Fruit fly (Drosophila melanogaster): ENCODE measurements around the gene Lgr4.

The Lgr4 gene

DNA sequence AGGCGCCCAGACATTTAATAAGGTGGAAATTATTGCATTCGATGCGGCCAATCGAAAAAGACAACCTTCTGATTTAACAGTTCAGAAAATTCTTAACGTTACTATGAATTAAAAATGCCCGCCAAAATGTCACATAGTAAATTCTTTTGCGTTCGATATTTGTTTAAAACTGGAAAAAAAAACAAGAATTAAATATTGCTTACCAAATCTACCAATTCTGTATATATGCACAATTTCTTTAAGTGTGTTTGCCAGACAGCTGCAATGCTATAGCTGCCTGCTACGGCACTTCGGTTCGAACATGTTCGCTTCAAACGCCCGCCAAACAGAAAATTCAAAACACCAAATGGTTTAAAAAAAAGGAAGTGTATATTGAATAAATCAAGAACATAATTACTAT, 25.1 kb upstream of the Lgr4 start (continued):
- TF ChIP-seq HHEX (GFP tag; optimal IDR thresholded peaks at IDR 0.05) = peak; percentile 48
- TF ChIP-seq chm (GFP tag; IDR thresholded peaks at IDR 0.05) = peak; percentile 77
- peak; percentile 67 for TF ChIP-seq shn (GFP tag; optimal IDR thresholded peaks at IDR 0.05)
- TF ChIP-seq crp (GFP tag; optimal IDR thresholded peaks at IDR 0.05) = peak in 1 of 2 experiments; percentile 18
- TF ChIP-seq h (optimal IDR thresholded peaks at IDR 0.05) = no peak
- peak; percentile 37; the same call in 1 of the 2 replicates for TF ChIP-seq CG32772 (GFP tag; IDR thresholded peaks at IDR 0.05)
- TF ChIP-seq ranshi (GFP tag; IDR thresholded peaks at IDR 0.05) = peak; percentile 58
- TF ChIP-seq Rfx (GFP tag; IDR thresholded peaks at IDR 0.05) = peak; percentile 81
- no peak for TF ChIP-seq ac (GFP tag; optimal IDR thresholded peaks at IDR 0.05)
- peak; percentile 27 for TF ChIP-seq D19B (GFP tag; optimal IDR thresholded peaks at IDR 0.05)
- TF ChIP-seq Lhr (GFP tag; optimal IDR thresholded peaks at IDR 0.05) = peak; percentile 23
- TF ChIP-seq CG17186 (GFP tag; optimal IDR thresholded peaks at IDR 0.05) = no peak
- peak; percentile 87 for TF ChIP-seq Ets65A (GFP tag)
- peak; percentile 62 for TF ChIP-seq CG12155 (GFP tag; optimal IDR thresholded peaks at IDR 0.05)
- peak; percentile 65 for TF ChIP-seq HLH54F (GFP tag; optimal IDR thresholded peaks at IDR 0.05)
- peak; percentile 67 to 73 for TF ChIP-seq dpn (GFP tag; optimal IDR thresholded peaks at IDR 0.05)
- TF ChIP-seq Eip74EF (GFP tag; optimal IDR thresholded peaks at IDR 0.05) = peak in 1 of 2 experiments; percentile 3
- TF ChIP-seq NFAT (GFP tag; IDR thresholded peaks at IDR 0.05) = no peak
- no peak; the same call in 1 of the 2 replicates for TF ChIP-seq CG6272 (GFP tag; IDR thresholded peaks at IDR 0.05)
- TF ChIP-seq pan (optimal IDR thresholded peaks at IDR 0.05) = no peak
- TF ChIP-seq pan (GFP tag; optimal IDR thresholded peaks at IDR 0.05 in 1 of 2, IDR thresholded peaks at IDR 0.05 in 1 of 2) = peak in 1 of 2 experiments; percentile 70
- TF ChIP-seq lmd (GFP tag; IDR thresholded peaks at IDR 0.05) = peak; percentile 59
- no peak for TF ChIP-seq twi (tag; optimal IDR thresholded peaks at IDR 0.05)
- no peak for TF ChIP-seq CG12104 (GFP tag; optimal IDR thresholded peaks at IDR 0.05)
- TF ChIP-seq CG4282 (GFP tag; optimal IDR thresholded peaks at IDR 0.05) = peak; percentile 17
- TF ChIP-seq CG2712 (tag; optimal IDR thresholded peaks at IDR 0.05) = peak; percentile 68
- TF ChIP-seq CG7786 (GFP tag; optimal IDR thresholded peaks at IDR 0.05) = peak; percentile 49
- peak; percentile 45; the same call in 1 of the 2 replicates for TF ChIP-seq CG11247 (GFP tag; IDR thresholded peaks at IDR 0.05)
- peak; percentile 66 for TF ChIP-seq CG2678 (tag; optimal IDR thresholded peaks at IDR 0.05)
- 0 out of 2 replicates have a peak, but pooled peaks have one; percentile 51 for TF ChIP-seq CG11696 (GFP tag; IDR thresholded peaks at IDR 0.05)
- peak; percentile 27 for TF ChIP-seq ewg (GFP tag; optimal IDR thresholded peaks at IDR 0.05)
- TF ChIP-seq CG10462 (GFP tag; optimal IDR thresholded peaks at IDR 0.05) = peak; percentile 49
- TF ChIP-seq gro (GFP tag; optimal IDR thresholded peaks at IDR 0.05) = peak; percentile 74
- TF ChIP-seq Jarid2 (GFP tag; optimal IDR thresholded peaks at IDR 0.05) = peak; percentile 19
- TF ChIP-seq CG11085 (GFP tag; IDR thresholded peaks at IDR 0.05) = peak; percentile 14; the same call in 1 of the 2 replicates
- no peak for TF ChIP-seq hkb (optimal IDR thresholded peaks at IDR 0.05)
- TF ChIP-seq hkb (GFP tag; IDR thresholded peaks at IDR 0.05) = peak; percentile 82
- peak; percentile 51 for TF ChIP-seq cwo (GFP tag; optimal IDR thresholded peaks at IDR 0.05)
- TF ChIP-seq Atf3 (GFP tag; optimal IDR thresholded peaks at IDR 0.05) = peak; percentile 42
- peak; percentile 98 for TF ChIP-seq CG18011 (GFP tag; optimal IDR thresholded peaks at IDR 0.05)
- TF ChIP-seq BtbVII (GFP tag; optimal IDR thresholded peaks at IDR 0.05) = no peak
- peak; percentile 39; the same call in 1 of the 2 replicates for TF ChIP-seq MBD-R2 (GFP tag; IDR thresholded peaks at IDR 0.05)
- TF ChIP-seq dm (GFP tag; optimal IDR thresholded peaks at IDR 0.05) = peak; percentile 23
- peak; percentile 69 for TF ChIP-seq pnt (GFP tag; optimal IDR thresholded peaks at IDR 0.05)
- peak; percentile 67 for TF ChIP-seq CG17328 (GFP tag; IDR thresholded peaks at IDR 0.05)
- peak; percentile 57 for TF ChIP-seq Blimp-1 (GFP tag; optimal IDR thresholded peaks at IDR 0.05)
- no peak for TF ChIP-seq CG16779 (GFP tag; IDR thresholded peaks at IDR 0.05)
- peak; percentile 55 for TF ChIP-seq CG1602 (GFP tag; optimal IDR thresholded peaks at IDR 0.05)
- peak; percentile 63 for TF ChIP-seq Antp (GFP tag; optimal IDR thresholded peaks at IDR 0.05)
- peak; percentile 47 for TF ChIP-seq CG17829 (tag; optimal IDR thresholded peaks at IDR 0.05)
- TF ChIP-seq Camta (GFP tag; optimal IDR thresholded peaks at IDR 0.05) = peak; percentile 71
- peak; percentile 43 for TF ChIP-seq nau (GFP tag; optimal IDR thresholded peaks at IDR 0.05)

Data from whole organism, embryonic.